Worm (Caenorhabditis elegans) whole organism, L4 larva: ENCODE results near the gene C16B8.4.
A peak's percentile ranks its signal among the peaks of the same experiment; 100 is the strongest.

Experiments used
- F26F4.8 ChIP-seq: fragments of 200-800 bp; sonication (Bioruptor generic); conservative IDR thresholded peaks from 2 replicates; pipeline ENCODE4 v1.3.6; 2022; ENCODE audit warnings: missing genetic modification characterization, missing compliant biosample characterization
- F44E2.7 ChIP-seq: fragments of 200-800 bp; sonication (Bioruptor generic); IDR thresholded peaks from 2 replicates; pipeline ENCODE4 v2.1.2; 2022; ENCODE audit warnings: missing genetic modification characterization, missing compliant biosample characterization
- Y75B8A.6 ChIP-seq: fragments of 200-800 bp; sonication (Bioruptor generic); IDR thresholded peaks from 2 replicates; pipeline ENCODE4 v1.3.6; 2022; ENCODE audit warnings: missing genetic modification reagents, missing genetic modification characterization, missing compliant biosample characterization
- arid-1 ChIP-seq: fragments of 200-800 bp; sonication (Bioruptor generic); conservative IDR thresholded peaks from 2 replicates; pipeline ENCODE4 v1.3.6; 2022; ENCODE audit warnings: missing genetic modification reagents, missing genetic modification characterization, missing compliant biosample characterization
- ceh-28 ChIP-seq: fragments of 150-350 bp; optimal IDR thresholded peaks from 2 replicates; lab custom pipeline; 2014; ENCODE audit warnings: missing biosample characterization, missing genetic modification reagents, missing genetic modification characterization
- ces-1 ChIP-seq: fragments of 150-350 bp; sonication (generic microtip); optimal IDR thresholded peaks from 4 replicates; lab custom pipeline; 2014; ENCODE audit warnings: missing biosample characterization, missing genetic modification reagents, missing genetic modification characterization
- ctbp-1 ChIP-seq: fragments of 200-800 bp; sonication (Bioruptor generic); IDR thresholded peaks from 2 replicates; pipeline ENCODE4 v1.3.6; 2022; ENCODE audit warnings: missing genetic modification reagents, missing genetic modification characterization, missing compliant biosample characterization
- daf-16 ChIP-seq, 3 experiments: sonication (generic microtip); optimal IDR thresholded peaks; 2 replicates each; lab custom pipeline; 2016 to 2017; ENCODE audit warnings: missing genetic modification characterization in 3 of 3, missing genetic modification reagents in 3 of 3, mild to moderate bottlenecking in 2 of 3, missing compliant biosample characterization in 2 of 3, missing biosample characterization in 1 of 3, moderate library complexity in 1 of 3
- daf-19 ChIP-seq: fragments of 200-800 bp; sonication (Bioruptor generic); conservative IDR thresholded peaks from 2 replicates; pipeline ENCODE4 v1.3.6; 2022; ENCODE audit warnings: missing genetic modification characterization, missing compliant biosample characterization
- dmd-6 ChIP-seq: fragments of 200-800 bp; sonication (Bioruptor generic); IDR thresholded peaks from 2 replicates; pipeline ENCODE4 v1.3.6; 2022; ENCODE audit warnings: missing genetic modification reagents, missing genetic modification characterization, missing compliant biosample characterization
- dmd-8 ChIP-seq: fragments of 200-800 bp; sonication (Bioruptor generic); IDR thresholded peaks from 2 replicates; pipeline ENCODE4 v1.3.6; 2022; ENCODE audit warnings: missing genetic modification characterization, missing compliant biosample characterization
- dmd-9 ChIP-seq: fragments of 200-800 bp; sonication (Bioruptor generic); IDR thresholded peaks from 2 replicates; pipeline ENCODE4 v1.3.6; 2022; ENCODE audit warnings: missing genetic modification reagents, missing genetic modification characterization, missing compliant biosample characterization
- dpl-1 ChIP-seq: fragments of 150-350 bp; optimal IDR thresholded peaks from 2 replicates; lab custom pipeline; 2014; ENCODE audit warnings: missing biosample characterization, missing genetic modification reagents, missing genetic modification characterization
- duxl-1 ChIP-seq: sonication (generic microtip); optimal IDR thresholded peaks from 2 replicates; lab custom pipeline; 2016; ENCODE audit warnings: mild to moderate bottlenecking, missing genetic modification characterization, moderate library complexity, missing compliant biosample characterization; ENCODE audit not compliant: poor library complexity
- dve-1 ChIP-seq: sonication (generic microtip); optimal IDR thresholded peaks from 2 replicates; lab custom pipeline; 2017; ENCODE audit warnings: antibody characterized with exemption, mild to moderate bottlenecking, missing genetic modification characterization, missing compliant biosample characterization; ENCODE audit not compliant: insufficient read depth
- fkh-10 ChIP-seq: fragments of 150-350 bp; optimal IDR thresholded peaks from 2 replicates; lab custom pipeline; 2014; ENCODE audit warnings: missing biosample characterization, missing genetic modification reagents, missing genetic modification characterization
- fos-1 ChIP-seq: fragments of 150-350 bp; optimal IDR thresholded peaks from 2 replicates; lab custom pipeline; 2014; ENCODE audit warnings: missing biosample characterization, missing genetic modification characterization
- gei-8 ChIP-seq: fragments of 200-800 bp; sonication (Bioruptor generic); optimal IDR thresholded peaks from 2 replicates; lab custom pipeline; 2018; ENCODE audit warnings: mild to moderate bottlenecking, missing genetic modification characterization, missing compliant biosample characterization
- hlh-11 ChIP-seq: fragments of 200-800 bp; sonication (Bioruptor generic); optimal IDR thresholded peaks from 2 replicates; lab custom pipeline; 2018; ENCODE audit warnings: mild to moderate bottlenecking, missing genetic modification characterization, missing compliant biosample characterization
- hlh-30 ChIP-seq: sonication (generic microtip); optimal IDR thresholded peaks from 2 replicates; lab custom pipeline; 2017; ENCODE audit warnings: antibody characterized with exemption, mild to moderate bottlenecking, missing genetic modification characterization, missing compliant biosample characterization; ENCODE audit not compliant: insufficient read depth
- hmg-1.1 ChIP-seq: fragments of 200-800 bp; sonication (Bioruptor generic); IDR thresholded peaks from 2 replicates; pipeline ENCODE4 v1.3.6; 2022; ENCODE audit warnings: missing genetic modification reagents, missing genetic modification characterization, missing compliant biosample characterization
- lim-7 ChIP-seq: fragments of 200-800 bp; sonication (Bioruptor generic); IDR thresholded peaks from 2 replicates; pipeline ENCODE4 v1.3.6; 2022; ENCODE audit warnings: missing genetic modification characterization, missing compliant biosample characterization
- lin-15B ChIP-seq: fragments of 150-350 bp; sonication (generic microtip); optimal IDR thresholded peaks from 3 replicates; lab custom pipeline; 2014; ENCODE audit warnings: missing biosample characterization, missing genetic modification characterization
- lin-29 ChIP-seq: fragments of 200-800 bp; sonication (Bioruptor generic); IDR thresholded peaks from 2 replicates; pipeline ENCODE4 v1.3.6; 2022; ENCODE audit warnings: missing genetic modification reagents, missing genetic modification characterization, missing compliant biosample characterization
- lir-3 ChIP-seq: sonication (generic microtip); optimal IDR thresholded peaks from 2 replicates; lab custom pipeline; 2016; ENCODE audit warnings: mild to moderate bottlenecking, missing genetic modification characterization, missing compliant biosample characterization
- lsy-2 ChIP-seq, 2 experiments: fragments of 150-350 bp in 1 of 2; sonication (generic microtip) in 1 of 2; optimal IDR thresholded peaks; 2 replicates each; lab custom pipeline; 2014 to 2017; ENCODE audit warnings: missing biosample characterization in 2 of 2, missing genetic modification characterization in 2 of 2
- mdt-29 ChIP-seq: fragments of 200-800 bp; sonication (Bioruptor generic); IDR thresholded peaks from 2 replicates; pipeline ENCODE4 v1.3.6; 2022; ENCODE audit warnings: missing genetic modification reagents, missing genetic modification characterization, missing compliant biosample characterization
- mes-2 ChIP-seq: sonication (generic microtip); optimal IDR thresholded peaks from 2 replicates; lab custom pipeline; 2016; ENCODE audit warnings: missing genotype, mild to moderate bottlenecking, missing genetic modification characterization, missing compliant biosample characterization; ENCODE audit not compliant: poor library complexity, severe bottlenecking
- mxl-2 ChIP-seq: fragments of 200-800 bp; sonication (Bioruptor generic); conservative IDR thresholded peaks from 2 replicates; pipeline ENCODE4 v1.3.6; 2022; ENCODE audit warnings: missing genetic modification reagents, missing genetic modification characterization, missing compliant biosample characterization
- mxl-3 ChIP-seq: fragments of 200-800 bp; sonication (Bioruptor generic); optimal IDR thresholded peaks from 2 replicates; lab custom pipeline; 2018; ENCODE audit warnings: mild to moderate bottlenecking, missing genetic modification characterization, missing compliant biosample characterization
- nhr-10 ChIP-seq: fragments of 150-350 bp; optimal IDR thresholded peaks from 2 replicates; lab custom pipeline; 2014; ENCODE audit warnings: missing biosample characterization, missing genetic modification characterization
- nhr-25 ChIP-seq: sonication (generic microtip); optimal IDR thresholded peaks from 2 replicates; lab custom pipeline; 2017; ENCODE audit warnings: missing genetic modification characterization, mild to moderate bottlenecking, missing compliant biosample characterization, antibody characterized with exemption, moderate library complexity, borderline replicate concordance; ENCODE audit not compliant: insufficient read depth
- nhr-28 ChIP-seq: fragments of 150-350 bp; optimal IDR thresholded peaks from 2 replicates; lab custom pipeline; 2014; ENCODE audit warnings: missing biosample characterization, missing genetic modification characterization
- pha-4 ChIP-seq, 2 experiments: fragments of 150-350 bp in 1 of 2; fragments of 200-800 bp in 1 of 2; sonication (Bioruptor generic) in 1 of 2; IDR thresholded peaks in 1 of 2; optimal IDR thresholded peaks in 1 of 2; 2 replicates each; pipeline versions ENCODE4 v1.3.6 to Lab custom; 2014 to 2022; ENCODE audit warnings: missing genetic modification characterization in 2 of 2, missing genetic modification reagents in 2 of 2, missing biosample characterization in 1 of 2, missing compliant biosample characterization in 1 of 2
- php-3 ChIP-seq: fragments of 200-800 bp; sonication (Bioruptor generic); IDR thresholded peaks from 2 replicates; pipeline ENCODE4 v1.3.6; 2022; ENCODE audit warnings: missing genetic modification reagents, missing genetic modification characterization, missing compliant biosample characterization
- pqm-1 ChIP-seq: sonication (generic microtip); optimal IDR thresholded peaks from 2 replicates; lab custom pipeline; 2017; ENCODE audit warnings: missing biosample characterization, missing genetic modification characterization
- saeg-2 ChIP-seq: fragments of 200-800 bp; sonication (Bioruptor generic); IDR thresholded peaks from 2 replicates; pipeline ENCODE4 v1.3.6; 2022; ENCODE audit warnings: missing genetic modification reagents, missing genetic modification characterization, missing compliant biosample characterization
- skn-1 ChIP-seq: fragments of 150-350 bp; optimal IDR thresholded peaks from 2 replicates; lab custom pipeline; 2014; ENCODE audit warnings: missing biosample characterization, missing genetic modification characterization
- snpc-1.2 ChIP-seq: fragments of 200-800 bp; sonication (Bioruptor generic); IDR thresholded peaks from 2 replicates; pipeline ENCODE4 v1.3.6; 2022; ENCODE audit warnings: missing genetic modification reagents, missing genetic modification characterization, missing compliant biosample characterization
- tra-1 ChIP-seq: fragments of 200-800 bp; sonication (Bioruptor generic); IDR thresholded peaks from 2 replicates; pipeline ENCODE4 v1.3.6; 2022; ENCODE audit warnings: missing genetic modification reagents, missing genetic modification characterization, missing compliant biosample characterization
- unc-130 ChIP-seq: sonication (generic microtip); optimal IDR thresholded peaks from 2 replicates; lab custom pipeline; 2016; ENCODE audit warnings: missing genetic modification reagents, missing genetic modification characterization, missing compliant biosample characterization
- zfp-2 ChIP-seq: sonication (generic microtip); optimal IDR thresholded peaks from 2 replicates; lab custom pipeline; 2016; ENCODE audit warnings: mild to moderate bottlenecking, missing genetic modification characterization, missing compliant biosample characterization
- zfp-3 ChIP-seq: fragments of 200-800 bp; sonication (Bioruptor generic); conservative IDR thresholded peaks from 2 replicates; pipeline ENCODE4 v1.3.6; 2022; ENCODE audit warnings: missing genetic modification reagents, missing genetic modification characterization, missing compliant biosample characterization
- zip-11 ChIP-seq: fragments of 200-800 bp; sonication (Bioruptor generic); IDR thresholded peaks from 2 replicates; pipeline ENCODE4 v1.3.6; 2022; ENCODE audit warnings: missing genetic modification characterization, missing compliant biosample characterization
- ztf-7 ChIP-seq: fragments of 150-350 bp; optimal IDR thresholded peaks from 2 replicates; lab custom pipeline; 2014; ENCODE audit warnings: missing biosample characterization, missing genetic modification characterization

Gene C16B8.4

ce11 chrX:3949763-3950162 is 23.7 kb downstream of the C16B8.4 start:
- TF ChIP-seq ces-1 (GFP tag; lab: Kevin White, UChicago) (no peak), lir-3 (no peak), saeg-2 (GFP tag; lab: Robert Waterston, UW) (no peak), unc-130 (GFP tag; lab: Kevin White, UChicago) (no peak), mdt-29 (GFP tag; lab: Robert Waterston, UW) (no peak)

- TF ChIP-seq daf-16 (GFP tag; optimal IDR thresholded peaks at IDR 0.05; lab: Kevin White, UChicago) (no peak), daf-16 (tag; optimal IDR thresholded peaks at IDR 0.05; lab: Kevin White, UChicago) (peak; percentile 71), zfp-2 (tag; lab: Kevin White, UChicago) (no peak), F26F4.8 (GFP tag; lab: Robert Waterston, UW) (no peak), nhr-25 (tag; lab: Kevin White, UChicago) (no peak), pqm-1 (tag; lab: Kevin White, UChicago) (peak; percentile 65), mxl-3 (GFP tag; lab: Kevin White, UChicago) (no peak), hlh-11 (peak; percentile 41), fkh-10 (GFP tag; lab: Kevin White, UChicago) (no peak), Y75B8A.6 (GFP tag; lab: Robert Waterston, UW) (no peak), nhr-28 (tag; lab: Kevin White, UChicago) (peak; percentile 40), ceh-28 (peak; percentile 1), dve-1 (tag; lab: Kevin White, UChicago) (peak; percentile 37), dmd-6 (GFP tag; lab: Robert Waterston, UW) (peak; percentile 47), tra-1 (0 out of 2 replicates have a peak, but pooled peaks have one; percentile 43), dpl-1 (no peak), snpc-1.2 (GFP tag; lab: Robert Waterston, UW) (no peak)
Observed at ce11 chrX:3949026-3949425, 24.4 kb downstream of the C16B8.4 start.

- TF ChIP-seq ctbp-1 (0 out of 2 replicates have a peak, but pooled peaks have one; percentile 46), nhr-10 (no peak), gei-8 (GFP tag; lab: Kevin White, UChicago) (no peak), mxl-2 (no peak), fos-1 (tag; lab: Kevin White, UChicago) (no peak), lsy-2 (tag; optimal IDR thresholded peaks at IDR 0.05; lab: Kevin White, UChicago) (peak; percentile 2 to 26), arid-1 (GFP tag; lab: Robert Waterston, UW) (no peak), ztf-7 (no peak), zfp-3 (no peak), php-3 (GFP tag; lab: Robert Waterston, UW) (0 out of 2 replicates have a peak, but pooled peaks have one; percentile 48), pha-4 (GFP tag; IDR thresholded peaks at IDR 0.05; lab: Robert Waterston, UW) (peak; percentile 55; the same call in 1 of the 2 replicates), pha-4 (tag; optimal IDR thresholded peaks at IDR 0.05; lab: Kevin White, UChicago) (no peak), daf-19 (no peak), lim-7 (GFP tag; lab: Robert Waterston, UW) (no peak), dmd-8 (no peak), dpl-1 (no peak), lin-29 (no peak), dmd-6 (GFP tag; lab: Robert Waterston, UW) (peak; percentile 49), mes-2 (peak; percentile 59), hlh-30 (peak; percentile 64), lin-15B (tag; lab: Kevin White, UChicago) (no peak), zip-11 (GFP tag; lab: Robert Waterston, UW) (no peak), unc-130 (GFP tag; lab: Kevin White, UChicago) (no peak), nhr-28 (tag; lab: Kevin White, UChicago) (peak; percentile 28), hmg-1.1 (GFP tag; lab: Robert Waterston, UW) (peak; percentile 85), F44E2.7 (no peak), hlh-11 (peak; percentile 67), ces-1 (GFP tag; lab: Kevin White, UChicago) (no peak), skn-1 (no peak), duxl-1 (no peak), dmd-9 (no peak)
Observed at ce11 chrX:3945681-3946080, 27.8 kb downstream of the C16B8.4 start.
